Worm (Caenorhabditis elegans) whole organism, L3 larva: ENCODE data around the gene R08A2.1.

Source experiments
- ama-1 ChIP-seq: fragments of 150-350 bp; optimal IDR thresholded peaks from 2 replicates; lab custom pipeline; 2018
- ceh-82 ChIP-seq: fragments of 150-350 bp; optimal IDR thresholded peaks from 2 replicates; lab custom pipeline; 2014; ENCODE audit warnings: missing biosample characterization, missing genetic modification characterization
- lsy-12 ChIP-seq: sonication (generic microtip); optimal IDR thresholded peaks from 2 replicates; lab custom pipeline; 2016; ENCODE audit warnings: mild to moderate bottlenecking, missing genetic modification characterization, missing compliant biosample characterization
- mdl-1 ChIP-seq: fragments of 150-350 bp; optimal IDR thresholded peaks from 2 replicates; lab custom pipeline; 2014; ENCODE audit warnings: missing biosample characterization, missing genetic modification characterization
- nhr-28 ChIP-seq: fragments of 150-350 bp; optimal IDR thresholded peaks from 2 replicates; lab custom pipeline; 2014; ENCODE audit warnings: missing biosample characterization, missing genetic modification characterization
- pha-4 ChIP-seq: fragments of 150-350 bp; optimal IDR thresholded peaks from 2 replicates; lab custom pipeline; 2014; ENCODE audit warnings: missing biosample characterization, missing genetic modification reagents, missing genetic modification characterization
- tbx-2 ChIP-seq: sonication (generic microtip); optimal IDR thresholded peaks from 2 replicates; lab custom pipeline; 2016; ENCODE audit warnings: mild to moderate bottlenecking, missing genetic modification characterization, missing compliant biosample characterization
- ztf-4 ChIP-seq: fragments of 150-350 bp; optimal IDR thresholded peaks from 2 replicates; lab custom pipeline; 2014; ENCODE audit warnings: missing biosample characterization, missing genetic modification characterization

DNA sequence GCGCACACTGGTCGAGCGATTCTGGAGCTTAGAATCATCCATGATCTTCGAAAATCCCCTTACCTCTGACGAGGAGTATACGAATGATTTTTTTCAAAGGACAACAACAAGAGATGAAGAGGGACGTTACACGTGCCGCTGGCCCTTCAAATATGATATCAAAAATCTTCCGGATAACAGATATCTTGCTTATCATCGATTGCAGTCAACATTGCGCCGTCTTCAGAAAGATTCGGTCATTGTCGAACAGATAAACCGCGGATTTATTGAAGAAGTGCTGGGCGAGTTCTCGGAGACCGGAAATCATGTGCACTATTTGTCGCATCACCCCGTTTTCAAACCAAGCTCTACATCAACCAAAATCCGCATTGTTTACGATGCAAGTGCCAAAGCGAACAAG lies 43.2 kb upstream of the R08A2.1 start:
- TF ChIP-seq ceh-82 (tag; lab: Kevin White, UChicago) (no peak), ama-1 (lab: Kevin White, UChicago) (no peak), mdl-1 (tag; lab: Kevin White, UChicago) (no peak), ztf-4 (tag; lab: Kevin White, UChicago) (no peak), tbx-2 (no peak), nhr-28 (tag; lab: Kevin White, UChicago) (no peak), lsy-12 (no peak), pha-4 (no peak)
